Worm (Caenorhabditis elegans): Measurements from ENCODE around the gene ceh-84.
"Not testable (repeated sequence)": the region's sequence is repeated elsewhere in the genome, so short reads cannot be mapped to it uniquely, and the experiment has no call there.

- TF ChIP-seq ztf-11 (tag; optimal IDR thresholded peaks at IDR 0.05); nhr-41 (GFP tag; IDR thresholded peaks at IDR 0.05); ceh-32 (tag; optimal IDR thresholded peaks at IDR 0.05; ENCODE audit: poor library complexity); dpl-1 (GFP tag; optimal IDR thresholded peaks at IDR 0.05): not testable (repeated sequence)
These were observed 45.9 kb upstream of the ceh-84 start, which contains the start of gene math-1 for ce11 chrII:2046556-2046955.
